Fruit fly (Drosophila melanogaster): ENCODE measurements around the gene CG8927.

The CG8927 gene

DNA sequence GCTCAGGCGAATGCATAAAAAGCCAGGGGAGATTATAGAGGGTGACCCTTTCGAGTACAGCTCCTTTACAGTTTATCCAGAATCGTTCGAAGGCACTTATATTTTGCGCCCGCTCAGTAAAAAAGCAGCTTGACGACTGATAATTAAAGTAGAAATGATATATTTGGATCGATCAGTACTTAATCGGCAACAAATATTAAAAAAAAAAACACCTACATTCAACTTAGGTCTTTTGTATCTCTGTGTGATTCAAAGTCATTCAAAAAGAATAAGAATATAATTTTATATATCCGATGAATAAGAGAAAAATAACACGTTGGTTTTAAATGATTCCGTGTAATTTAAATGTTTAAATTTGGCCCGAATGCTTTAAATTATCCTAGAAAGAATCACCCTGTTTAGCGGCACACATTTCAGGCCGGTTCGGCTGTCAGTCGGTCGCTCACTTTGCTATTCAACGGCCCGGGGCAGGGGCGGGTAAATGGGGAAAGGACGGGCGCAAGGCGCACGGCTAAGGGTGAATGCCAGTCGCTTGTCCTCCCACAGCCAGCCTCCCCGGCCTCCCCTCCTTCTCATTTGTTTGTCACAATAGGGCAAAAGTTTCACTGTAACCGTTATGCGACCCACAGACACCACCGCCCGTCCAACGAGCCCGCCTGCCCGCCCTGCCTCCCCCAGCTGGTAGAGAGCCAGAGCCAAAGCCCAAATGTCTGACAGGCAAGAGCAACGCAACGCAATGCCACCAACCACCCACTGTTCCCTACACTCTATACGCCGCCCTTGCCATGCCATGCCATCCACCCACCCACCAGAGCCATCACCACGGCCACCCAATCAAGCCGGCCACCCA lies 32.3 kb downstream of the CG8927 start (continued):
- peak; percentile 41; the same call in 1 of the 2 replicates for TF ChIP-seq wor (GFP tag; IDR thresholded peaks at IDR 0.05)
- peak; percentile 22 for TF ChIP-seq Xbp1 (GFP tag; optimal IDR thresholded peaks at IDR 0.05)
- no peak for TF ChIP-seq fd3F (GFP tag; optimal IDR thresholded peaks at IDR 0.05)
- TF ChIP-seq ro (GFP tag; IDR thresholded peaks at IDR 0.05): no peak
- TF ChIP-seq CG11723 (GFP tag; optimal IDR thresholded peaks at IDR 0.05): peak; percentile 15
- peak; percentile 46; the same call in 1 of the 3 replicates for TF ChIP-seq CG34422 (GFP tag; IDR thresholded peaks at IDR 0.05)
- TF ChIP-seq bsh (GFP tag; optimal IDR thresholded peaks at IDR 0.05): peak in 1 of 2 experiments; percentile 47
- TF ChIP-seq Max (GFP tag; optimal IDR thresholded peaks at IDR 0.05): peak; percentile 34
- TF ChIP-seq CG2202 (tag; optimal IDR thresholded peaks at IDR 0.05): no peak
- peak; percentile 82 for TF ChIP-seq Hey (tag; optimal IDR thresholded peaks at IDR 0.05)
- TF ChIP-seq CG6689 (GFP tag; IDR thresholded peaks at IDR 0.05): peak; percentile 20; the same call in 1 of the 2 replicates
- no peak for TF ChIP-seq pan (optimal IDR thresholded peaks at IDR 0.05)
- peak in 1 of 2 experiments; percentile 12 for TF ChIP-seq pan (GFP tag; optimal IDR thresholded peaks at IDR 0.05 in 1 of 2, IDR thresholded peaks at IDR 0.05 in 1 of 2)
- peak; percentile 9; the same call in 1 of the 2 replicates for TF ChIP-seq sob (GFP tag; IDR thresholded peaks at IDR 0.05)
- no peak for TF ChIP-seq cg (GFP tag; optimal IDR thresholded peaks at IDR 0.05)
- TF ChIP-seq GATAe (GFP tag; conservative IDR thresholded peaks at IDR 0.05): no peak
- TF ChIP-seq CG16779 (GFP tag; IDR thresholded peaks at IDR 0.05): 0 out of 2 replicates have a peak, but pooled peaks have one; percentile 25
- TF ChIP-seq pho (GFP tag; optimal IDR thresholded peaks at IDR 0.05): no peak
- TF ChIP-seq NfI (GFP tag; optimal IDR thresholded peaks at IDR 0.05): peak; percentile 27
- peak; percentile 72 for TF ChIP-seq HHEX (GFP tag; optimal IDR thresholded peaks at IDR 0.05)
- TF ChIP-seq kah (GFP tag; optimal IDR thresholded peaks at IDR 0.05): peak; percentile 28
- TF ChIP-seq CG17359 (tag; optimal IDR thresholded peaks at IDR 0.05): peak; percentile 47
- no peak for TF ChIP-seq Dad (GFP tag; optimal IDR thresholded peaks at IDR 0.05)
- TF ChIP-seq Dref (GFP tag; IDR thresholded peaks at IDR 0.05): peak; percentile 25; the same call in 1 of the 2 replicates
- TF ChIP-seq nom (GFP tag; optimal IDR thresholded peaks at IDR 0.05): peak; percentile 5
- no peak for TF ChIP-seq Atf3 (GFP tag; optimal IDR thresholded peaks at IDR 0.05)
- peak; percentile 42 for TF ChIP-seq CG6654 (GFP tag; optimal IDR thresholded peaks at IDR 0.05)
- TF ChIP-seq CG17612 (GFP tag; IDR thresholded peaks at IDR 0.05): no peak
- 0 out of 2 replicates have a peak, but pooled peaks have one; percentile 12 for TF ChIP-seq amos (GFP tag; IDR thresholded peaks at IDR 0.05; ENCODE audit: partially characterized antibody)
- peak; percentile 60 for TF ChIP-seq CG14710 (tag; optimal IDR thresholded peaks at IDR 0.05)
- no peak for TF ChIP-seq sima (GFP tag; optimal IDR thresholded peaks at IDR 0.05)
- TF ChIP-seq CG15696 (tag; optimal IDR thresholded peaks at IDR 0.05): peak; percentile 7
- peak; percentile 63 for TF ChIP-seq scrt (GFP tag; optimal IDR thresholded peaks at IDR 0.05)
- peak; percentile 41; the same call in 1 of the 3 replicates for TF ChIP-seq Dbx (GFP tag; IDR thresholded peaks at IDR 0.05)
- no peak for TF ChIP-seq hkb (optimal IDR thresholded peaks at IDR 0.05)
- TF ChIP-seq hkb (GFP tag; IDR thresholded peaks at IDR 0.05): no peak
- TF ChIP-seq CG11695 (GFP tag; IDR thresholded peaks at IDR 0.05): peak; percentile 64; the same call in 1 of the 3 replicates
- TF ChIP-seq Hmr (GFP tag; optimal IDR thresholded peaks at IDR 0.05): peak; percentile 70
- no peak for TF ChIP-seq vnd (GFP tag; IDR thresholded peaks at IDR 0.05; ENCODE audit: partially characterized antibody)
- TF ChIP-seq CG17568 (GFP tag; optimal IDR thresholded peaks at IDR 0.05): peak; percentile 9
- TF ChIP-seq CG15073 (GFP tag; optimal IDR thresholded peaks at IDR 0.05): no peak
- no peak for TF ChIP-seq fu2 (GFP tag; optimal IDR thresholded peaks at IDR 0.05)
- peak in 1 of 2 experiments; percentile 50 for TF ChIP-seq Hr51 (GFP tag; optimal IDR thresholded peaks at IDR 0.05)
- TF ChIP-seq H2.0 (GFP tag; IDR thresholded peaks at IDR 0.05): no peak
- TF ChIP-seq CG18262 (tag; optimal IDR thresholded peaks at IDR 0.05): peak; percentile 58
- 0 out of 3 replicates have a peak, but pooled peaks have one; percentile 6 for TF ChIP-seq Mrtf (GFP tag; IDR thresholded peaks at IDR 0.05)
- TF ChIP-seq CG11504 (tag; optimal IDR thresholded peaks at IDR 0.05): peak; percentile 81
- TF ChIP-seq zen (tag; optimal IDR thresholded peaks at IDR 0.05): no peak
